1 fruit fly cellular context compared by ENCODE assay signal in the genomic region with DNA sequence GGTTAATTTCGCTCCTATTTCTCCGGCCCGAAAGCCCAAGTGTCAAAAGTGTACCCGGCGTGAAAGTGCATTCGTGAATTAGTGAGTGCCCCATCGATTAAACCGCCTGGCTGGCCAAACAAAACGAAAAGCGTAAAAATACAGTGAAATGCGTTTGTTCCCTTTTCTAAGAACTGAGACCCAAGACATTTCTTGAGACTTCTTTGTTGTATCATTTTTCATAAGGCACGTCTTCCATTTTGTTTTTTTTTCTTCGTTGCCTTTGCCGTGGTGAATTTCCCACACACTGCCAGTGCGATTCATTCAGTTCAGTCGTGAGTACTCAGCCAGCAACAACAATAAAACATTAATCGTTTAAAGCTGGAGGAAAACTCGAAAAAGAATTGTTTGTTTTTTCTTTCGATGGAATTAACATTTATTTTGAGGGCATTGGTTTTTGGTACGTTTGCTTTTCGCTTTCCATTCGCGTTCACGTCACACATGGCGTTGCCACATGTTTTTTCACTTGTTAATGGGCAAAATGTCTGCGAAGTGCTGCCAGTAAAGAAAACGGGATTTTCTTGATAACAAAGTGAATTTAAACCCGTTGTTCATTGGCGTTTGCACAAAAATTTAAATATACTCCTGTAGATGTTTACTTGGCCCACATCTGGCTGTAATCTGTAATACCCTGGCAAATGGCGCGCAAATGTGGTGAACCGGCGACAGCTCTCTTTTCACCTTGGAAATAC.
TF ChIP-seq lines count a peak whose summit lies in the region.

No protein-coding gene starts in this region.

TF ChIP-seq in whole organism, embryonic, 481 proteins besides CTCF, POLR2A, EP300 and RAD21 (continued from another document and continues in another):
- TF ChIP-seq ERR (GFP tag; optimal IDR thresholded peaks at IDR 0.05; lab: Kevin White, UChicago) (peak; percentile 3), Chrac-16 (GFP tag; optimal IDR thresholded peaks at IDR 0.05; lab: Kevin White, UChicago) (no peak), CG9932 (GFP tag; IDR thresholded peaks at IDR 0.05; lab: Robert Waterston, UW) (no peak), CG17186 (GFP tag; optimal IDR thresholded peaks at IDR 0.05; lab: Kevin White, UChicago) (peak; percentile 22), CG5180 (GFP tag; optimal IDR thresholded peaks at IDR 0.05; lab: Kevin White, UChicago) (no peak), YL-1 (GFP tag; optimal IDR thresholded peaks at IDR 0.05; lab: Kevin White, UChicago) (no peak), D (optimal IDR thresholded peaks at IDR 0.05; lab: Kevin White, UChicago) (peak; percentile 46), D (GFP tag; optimal IDR thresholded peaks at IDR 0.05; lab: Kevin White, UChicago) (no peak), Scr (GFP tag; IDR thresholded peaks at IDR 0.05; lab: Robert Waterston, UW; ENCODE audit: partially characterized antibody) (no peak), Drgx (GFP tag; IDR thresholded peaks at IDR 0.05; lab: Robert Waterston, UW) (no peak), danr (GFP tag; IDR thresholded peaks at IDR 0.05; lab: Robert Waterston, UW) (no peak), CG17328 (GFP tag; IDR thresholded peaks at IDR 0.05; lab: Robert Waterston, UW) (no peak), CG17359 (tag; optimal IDR thresholded peaks at IDR 0.05; lab: Kevin White, UChicago) (peak; percentile 14), CG11456 (GFP tag; IDR thresholded peaks at IDR 0.05; lab: Robert Waterston, UW) (no peak), cg (GFP tag; optimal IDR thresholded peaks at IDR 0.05; lab: Kevin White, UChicago) (no peak), br (optimal IDR thresholded peaks at IDR 0.05; lab: Kevin White, UChicago) (no peak), Lpt (GFP tag; optimal IDR thresholded peaks at IDR 0.05; lab: Kevin White, UChicago) (no peak), tx (GFP tag; optimal IDR thresholded peaks at IDR 0.05; lab: Kevin White, UChicago) (no peak), Fer2 (tag; optimal IDR thresholded peaks at IDR 0.05; lab: Kevin White, UChicago) (no peak), ems (GFP tag; optimal IDR thresholded peaks at IDR 0.05; lab: Kevin White, UChicago) (no peak), bsh (GFP tag; optimal IDR thresholded peaks at IDR 0.05; lab: Kevin White, UChicago) (peak in 1 of 2 experiments; percentile 7), fd3F (GFP tag; optimal IDR thresholded peaks at IDR 0.05; lab: Kevin White, UChicago) (no peak), CG34422 (GFP tag; IDR thresholded peaks at IDR 0.05; lab: Robert Waterston, UW) (peak; percentile 59; the same call in 1 of the 3 replicates), Hr39 (optimal IDR thresholded peaks at IDR 0.05; lab: Kevin White, UChicago) (no peak), Lhr (GFP tag; optimal IDR thresholded peaks at IDR 0.05; lab: Kevin White, UChicago) (no peak), toy (GFP tag; IDR thresholded peaks at IDR 0.05; lab: Robert Waterston, UW) (no peak), CG8924 (tag; optimal IDR thresholded peaks at IDR 0.05; lab: Kevin White, UChicago) (no peak), vfl (GFP tag; optimal IDR thresholded peaks at IDR 0.05; lab: Kevin White, UChicago) (no peak), gsb (GFP tag; IDR thresholded peaks at IDR 0.05; lab: Robert Waterston, UW) (no peak), Fer1 (GFP tag; optimal IDR thresholded peaks at IDR 0.05; lab: Kevin White, UChicago) (no peak), al (GFP tag; IDR thresholded peaks at IDR 0.05; lab: Robert Waterston, UW) (no peak), amos (GFP tag; IDR thresholded peaks at IDR 0.05; lab: Robert Waterston, UW; ENCODE audit: partially characterized antibody) (no peak), CG12659 (GFP tag; optimal IDR thresholded peaks at IDR 0.05; lab: Kevin White, UChicago) (peak; percentile 13), zfh1 (GFP tag; IDR thresholded peaks at IDR 0.05; lab: Robert Waterston, UW) (no peak), CG17385 (GFP tag; optimal IDR thresholded peaks at IDR 0.05; lab: Kevin White, UChicago) (no peak), dm (GFP tag; optimal IDR thresholded peaks at IDR 0.05; lab: Kevin White, UChicago) (no peak), ac (GFP tag; optimal IDR thresholded peaks at IDR 0.05; lab: Kevin White, UChicago) (no peak), CG1024 (GFP tag; IDR thresholded peaks at IDR 0.05; lab: Robert Waterston, UW) (no peak), CrebB (tag; optimal IDR thresholded peaks at IDR 0.05; lab: Kevin White, UChicago) (no peak), CG15269 (tag; optimal IDR thresholded peaks at IDR 0.05; lab: Kevin White, UChicago) (no peak), CG31441 (GFP tag; IDR thresholded peaks at IDR 0.05; lab: Robert Waterston, UW) (no peak), CG6272 (GFP tag; IDR thresholded peaks at IDR 0.05; lab: Robert Waterston, UW) (no peak), CG1792 (GFP tag; optimal IDR thresholded peaks at IDR 0.05; lab: Kevin White, UChicago) (no peak), CG5953 (GFP tag; IDR thresholded peaks at IDR 0.05; lab: Robert Waterston, UW) (no peak), Dbx (GFP tag; IDR thresholded peaks at IDR 0.05; lab: Robert Waterston, UW) (no peak), CG9876 (GFP tag; optimal IDR thresholded peaks at IDR 0.05; lab: Kevin White, UChicago) (no peak), da (GFP tag; optimal IDR thresholded peaks at IDR 0.05; lab: Kevin White, UChicago) (no peak), CG11247 (GFP tag; IDR thresholded peaks at IDR 0.05; lab: Robert Waterston, UW) (no peak), emc (GFP tag; optimal IDR thresholded peaks at IDR 0.05; lab: Kevin White, UChicago) (no peak), twi (tag; optimal IDR thresholded peaks at IDR 0.05; lab: Kevin White, UChicago) (peak; percentile 87), schlank (tag; optimal IDR thresholded peaks at IDR 0.05; lab: Kevin White, UChicago) (no peak), D19A (tag; optimal IDR thresholded peaks at IDR 0.05; lab: Kevin White, UChicago) (peak; percentile 22), CG30020 (tag; optimal IDR thresholded peaks at IDR 0.05; lab: Kevin White, UChicago) (no peak), pnt (GFP tag; optimal IDR thresholded peaks at IDR 0.05; lab: Kevin White, UChicago) (no peak), CG11504 (tag; optimal IDR thresholded peaks at IDR 0.05; lab: Kevin White, UChicago) (no peak), bbx (GFP tag; IDR thresholded peaks at IDR 0.05; lab: Robert Waterston, UW; ENCODE audit: partially characterized antibody) (0 out of 2 replicates have a peak, but pooled peaks have one; percentile 16), Hmx (GFP tag; optimal IDR thresholded peaks at IDR 0.05; lab: Kevin White, UChicago) (peak; percentile 41), CoRest (tag; optimal IDR thresholded peaks at IDR 0.05; lab: Kevin White, UChicago) (no peak), Nf-YB (GFP tag; optimal IDR thresholded peaks at IDR 0.05; lab: Kevin White, UChicago) (no peak), HHEX (GFP tag; optimal IDR thresholded peaks at IDR 0.05; lab: Kevin White, UChicago) (no peak), nom (GFP tag; optimal IDR thresholded peaks at IDR 0.05; lab: Kevin White, UChicago) (peak; percentile 40), nerfin-2 (GFP tag; IDR thresholded peaks at IDR 0.05; lab: Robert Waterston, UW; ENCODE audit: partially characterized antibody) (no peak), CG17361 (GFP tag; IDR thresholded peaks at IDR 0.05; lab: Robert Waterston, UW) (no peak), lola (GFP tag; optimal IDR thresholded peaks at IDR 0.05; lab: Kevin White, UChicago) (no peak), CG6854 (GFP tag; optimal IDR thresholded peaks at IDR 0.05; lab: Kevin White, UChicago) (no peak), hbn (GFP tag; IDR thresholded peaks at IDR 0.05; lab: Robert Waterston, UW; ENCODE audit: partially characterized antibody) (no peak), CG3847 (GFP tag; IDR thresholded peaks at IDR 0.05; lab: Robert Waterston, UW) (no peak), CG9609 (GFP tag; optimal IDR thresholded peaks at IDR 0.05; lab: Kevin White, UChicago) (no peak), grau (tag; optimal IDR thresholded peaks at IDR 0.05; lab: Kevin White, UChicago) (no peak), CG32772 (GFP tag; IDR thresholded peaks at IDR 0.05; lab: Robert Waterston, UW) (peak; percentile 24; the same call in 1 of the 2 replicates), croc (GFP tag; conservative IDR thresholded peaks at IDR 0.05; lab: Robert Waterston, UW) (no peak), CG8089 (GFP tag; optimal IDR thresholded peaks at IDR 0.05; lab: Kevin White, UChicago) (no peak), CG4424 (GFP tag; optimal IDR thresholded peaks at IDR 0.05; lab: Kevin White, UChicago) (no peak), yki (optimal IDR thresholded peaks at IDR 0.05; lab: Kevin White, UChicago) (no peak), CG31365 (tag; optimal IDR thresholded peaks at IDR 0.05; lab: Kevin White, UChicago) (no peak), Sox102F (GFP tag; optimal IDR thresholded peaks at IDR 0.05; lab: Kevin White, UChicago) (peak; percentile 3), E2f1 (GFP tag; IDR thresholded peaks at IDR 0.05; lab: Robert Waterston, UW) (peak; percentile 35; the same call in 1 of the 2 replicates), Xbp1 (GFP tag; optimal IDR thresholded peaks at IDR 0.05; lab: Kevin White, UChicago) (no peak), pfk (GFP tag; optimal IDR thresholded peaks at IDR 0.05; lab: Kevin White, UChicago) (no peak), jumu (GFP tag; optimal IDR thresholded peaks at IDR 0.05; lab: Kevin White, UChicago) (no peak), Sin3A (optimal IDR thresholded peaks at IDR 0.05; lab: Kevin White, UChicago) (peak; percentile 19), vnd (GFP tag; IDR thresholded peaks at IDR 0.05; lab: Robert Waterston, UW; ENCODE audit: partially characterized antibody) (no peak), unc-4 (GFP tag; IDR thresholded peaks at IDR 0.05; lab: Robert Waterston, UW; ENCODE audit: partially characterized antibody) (no peak), CG12299 (tag; optimal IDR thresholded peaks at IDR 0.05; lab: Kevin White, UChicago) (no peak), CG3838 (GFP tag; optimal IDR thresholded peaks at IDR 0.05; lab: Kevin White, UChicago) (no peak), CG18476 (GFP tag; optimal IDR thresholded peaks at IDR 0.05; lab: Kevin White, UChicago) (no peak), CG13296 (GFP tag; optimal IDR thresholded peaks at IDR 0.05; lab: Kevin White, UChicago) (no peak), peb (GFP tag; IDR thresholded peaks at IDR 0.05; lab: Robert Waterston, UW) (no peak), CG8359 (GFP tag; optimal IDR thresholded peaks at IDR 0.05; lab: Kevin White, UChicago; ENCODE audit: borderline replicate concordance) (no peak), gro (GFP tag; optimal IDR thresholded peaks at IDR 0.05; lab: Kevin White, UChicago) (peak; percentile 34), CG3281 (GFP tag; optimal IDR thresholded peaks at IDR 0.05; lab: Kevin White, UChicago) (peak; percentile 29), chm (GFP tag; IDR thresholded peaks at IDR 0.05; lab: Robert Waterston, UW) (peak; percentile 2; the same call in 1 of the 2 replicates), CG4404 (GFP tag; IDR thresholded peaks at IDR 0.05; lab: Robert Waterston, UW) (no peak), CG14667 (GFP tag; IDR thresholded peaks at IDR 0.05; lab: Robert Waterston, UW) (no peak), Antp (GFP tag; optimal IDR thresholded peaks at IDR 0.05; lab: Kevin White, UChicago) (no peak), sens-2 (GFP tag; IDR thresholded peaks at IDR 0.05; lab: Robert Waterston, UW) (no peak), ind (GFP tag; optimal IDR thresholded peaks at IDR 0.05; lab: Kevin White, UChicago) (no peak), crol (GFP tag; IDR thresholded peaks at IDR 0.05; lab: Robert Waterston, UW) (no peak), oc (tag; optimal IDR thresholded peaks at IDR 0.05; lab: Kevin White, UChicago) (no peak), Gsc (GFP tag; IDR thresholded peaks at IDR 0.05; lab: Robert Waterston, UW) (no peak), CG8765 (GFP tag; IDR thresholded peaks at IDR 0.05; lab: Robert Waterston, UW) (no peak), Rfx (GFP tag; IDR thresholded peaks at IDR 0.05; lab: Robert Waterston, UW) (no peak), Hr3 (GFP tag; optimal IDR thresholded peaks at IDR 0.05; lab: Kevin White, UChicago) (no peak), CG16779 (GFP tag; IDR thresholded peaks at IDR 0.05; lab: Robert Waterston, UW) (no peak), CG10321 (GFP tag; IDR thresholded peaks at IDR 0.05; lab: Robert Waterston, UW) (no peak), D19B (GFP tag; optimal IDR thresholded peaks at IDR 0.05; lab: Kevin White, UChicago) (peak; percentile 51), Max (GFP tag; optimal IDR thresholded peaks at IDR 0.05; lab: Kevin White, UChicago) (no peak), CG3407 (GFP tag; optimal IDR thresholded peaks at IDR 0.05; lab: Kevin White, UChicago) (no peak), CG4820 (GFP tag; optimal IDR thresholded peaks at IDR 0.05; lab: Kevin White, UChicago) (no peak), phol (tag; optimal IDR thresholded peaks at IDR 0.05; lab: Kevin White, UChicago) (peak; percentile 71), CG5245 (GFP tag; optimal IDR thresholded peaks at IDR 0.05; lab: Kevin White, UChicago) (no peak), CG2712 (tag; optimal IDR thresholded peaks at IDR 0.05; lab: Kevin White, UChicago) (peak; percentile 13), Tbp (GFP tag; optimal IDR thresholded peaks at IDR 0.05; lab: Kevin White, UChicago) (no peak), CG10147 (GFP tag; optimal IDR thresholded peaks at IDR 0.05; lab: Kevin White, UChicago) (peak; percentile 51), Optix (GFP tag; IDR thresholded peaks at IDR 0.05; lab: Robert Waterston, UW) (no peak), MBD-R2 (GFP tag; IDR thresholded peaks at IDR 0.05; lab: Robert Waterston, UW) (no peak), Camta (GFP tag; optimal IDR thresholded peaks at IDR 0.05; lab: Kevin White, UChicago) (no peak), CG13894 (tag; optimal IDR thresholded peaks at IDR 0.05; lab: Kevin White, UChicago) (no peak), CG12744 (GFP tag; optimal IDR thresholded peaks at IDR 0.05; lab: Kevin White, UChicago) (no peak), pb (GFP tag; optimal IDR thresholded peaks at IDR 0.05; lab: Kevin White, UChicago) (no peak), tll (GFP tag; optimal IDR thresholded peaks at IDR 0.05; lab: Kevin White, UChicago) (no peak), CG11093 (GFP tag; IDR thresholded peaks at IDR 0.05; lab: Robert Waterston, UW) (no peak), Med (GFP tag; lab: Kevin White, UChicago) (peak; percentile 67), Dp (GFP tag; optimal IDR thresholded peaks at IDR 0.05; lab: Kevin White, UChicago) (peak; percentile 22), insv (GFP tag; optimal IDR thresholded peaks at IDR 0.05; lab: Kevin White, UChicago) (peak in 1 of 2 experiments; percentile 26), Kr (GFP tag; optimal IDR thresholded peaks at IDR 0.05; lab: Kevin White, UChicago) (no peak), CG1602 (GFP tag; optimal IDR thresholded peaks at IDR 0.05; lab: Kevin White, UChicago) (no peak), HmgD (GFP tag; optimal IDR thresholded peaks at IDR 0.05; lab: Kevin White, UChicago) (no peak), Pdp1 (GFP tag; optimal IDR thresholded peaks at IDR 0.05; lab: Kevin White, UChicago) (peak in 1 of 2 experiments; percentile 3)
